Worm (Caenorhabditis elegans) whole organism, L1 larva: ENCODE results near the gene ucr-1.

Source experiments
- C16A3.4 ChIP-seq: fragments of 150-350 bp; optimal IDR thresholded peaks from 2 replicates; lab custom pipeline; 2014; ENCODE audit warnings: missing biosample characterization, missing genetic modification characterization
- F16B12.6 ChIP-seq: fragments of 150-350 bp; optimal IDR thresholded peaks from 2 replicates; lab custom pipeline; 2014; ENCODE audit warnings: missing biosample characterization, missing genetic modification characterization
- Y116A8C.19 ChIP-seq: sonication (generic microtip); optimal IDR thresholded peaks from 2 replicates; lab custom pipeline; 2016; ENCODE audit warnings: missing compliant biosample characterization, missing genetic modification characterization, borderline replicate concordance
- ama-1 ChIP-seq: fragments of 150-350 bp; optimal IDR thresholded peaks from 2 replicates; lab custom pipeline; 2014
- blmp-1 ChIP-seq: fragments of 150-350 bp; optimal IDR thresholded peaks from 2 replicates; lab custom pipeline; 2014; ENCODE audit warnings: missing biosample characterization, missing genetic modification characterization
- dsc-1 ChIP-seq: sonication (generic microtip); optimal IDR thresholded peaks from 2 replicates; lab custom pipeline; 2016; ENCODE audit warnings: mild to moderate bottlenecking, missing genetic modification characterization, missing compliant biosample characterization
- efl-1 ChIP-seq, 4 experiments: fragments of 150-350 bp; optimal IDR thresholded peaks in 3 of 4; peaks in 1 of 4; 1 replicate in 1 of 4; 2 replicates in 3 of 4; lab custom pipeline; 2014; ENCODE audit warnings: missing biosample characterization in 2 of 4, missing genetic modification characterization in 2 of 4, missing genetic modification reagents in 2 of 4
- egl-13 ChIP-seq: sonication (generic microtip); optimal IDR thresholded peaks from 2 replicates; lab custom pipeline; 2016; ENCODE audit warnings: missing genotype, missing genetic modification reagents, missing genetic modification characterization, missing compliant biosample characterization
- elt-3 ChIP-seq, 6 experiments: fragments of 150-350 bp in 1 of 6; sonication (generic microtip); optimal IDR thresholded peaks; 2 replicates each; lab custom pipeline; 2017 to 2018; ENCODE audit warnings: missing biosample characterization in 6 of 6, missing genetic modification characterization in 6 of 6, inconsistent platforms in 1 of 6
- fkh-10 ChIP-seq: sonication (generic microtip); optimal IDR thresholded peaks from 2 replicates; lab custom pipeline; 2017; ENCODE audit warnings: missing biosample characterization, missing genetic modification reagents, missing genetic modification characterization
- fkh-4 ChIP-seq: sonication (generic microtip); optimal IDR thresholded peaks from 2 replicates; lab custom pipeline; 2016; ENCODE audit warnings: missing compliant biosample characterization, missing genetic modification characterization, borderline replicate concordance
- fkh-8 ChIP-seq: sonication (generic microtip); optimal IDR thresholded peaks from 2 replicates; lab custom pipeline; 2016; ENCODE audit warnings: mild to moderate bottlenecking, missing genetic modification characterization, missing compliant biosample characterization
- fos-1 ChIP-seq: fragments of 150-350 bp; optimal IDR thresholded peaks from 2 replicates; lab custom pipeline; 2014; ENCODE audit warnings: missing biosample characterization, missing genetic modification characterization
- hlh-17 ChIP-seq: fragments of 200-800 bp; sonication (Bioruptor generic); optimal IDR thresholded peaks from 2 replicates; lab custom pipeline; 2018; ENCODE audit warnings: missing genetic modification characterization, mild to moderate bottlenecking, missing compliant biosample characterization, moderate library complexity, borderline replicate concordance
- hpl-2 ChIP-seq: fragments of 150-350 bp; optimal IDR thresholded peaks from 2 replicates; lab custom pipeline; 2014; ENCODE audit warnings: missing biosample characterization, missing genetic modification reagents, missing genetic modification characterization
- irx-1 ChIP-seq: sonication (generic microtip); optimal IDR thresholded peaks from 2 replicates; lab custom pipeline; 2016; ENCODE audit warnings: missing genetic modification characterization, missing compliant biosample characterization
- isw-1 ChIP-seq: fragments of 200-800 bp; sonication (Bioruptor generic); IDR thresholded peaks from 2 replicates; pipeline ENCODE4 v1.3.6; 2022; ENCODE audit warnings: missing genetic modification characterization, missing compliant biosample characterization
- lin-14 ChIP-seq: fragments of 200-800 bp; sonication (Bioruptor generic); optimal IDR thresholded peaks from 2 replicates; lab custom pipeline; 2018; ENCODE audit warnings: mild to moderate bottlenecking, missing genetic modification characterization, moderate library complexity, missing compliant biosample characterization
- lin-15B ChIP-seq: fragments of 150-350 bp; sonication (generic microtip); optimal IDR thresholded peaks from 3 replicates; lab custom pipeline; 2014; ENCODE audit warnings: missing biosample characterization, missing genetic modification characterization
- lin-35 ChIP-seq, 2 experiments: fragments of 150-350 bp; optimal IDR thresholded peaks; 2 replicates each; lab custom pipeline; 2014; ENCODE audit warnings: missing biosample characterization in 2 of 2, missing genetic modification characterization in 2 of 2, missing genetic modification reagents in 2 of 2
- lir-3 ChIP-seq: sonication (generic microtip); optimal IDR thresholded peaks from 2 replicates; lab custom pipeline; 2016; ENCODE audit warnings: mild to moderate bottlenecking, missing genetic modification characterization, moderate library complexity, missing compliant biosample characterization; ENCODE audit not compliant: poor library complexity
- lsy-2 ChIP-seq, 2 experiments: fragments of 150-350 bp; optimal IDR thresholded peaks; 2 replicates each; lab custom pipeline; 2014; ENCODE audit warnings: missing biosample characterization in 2 of 2, missing genetic modification characterization in 2 of 2
- mab-9 ChIP-seq: fragments of 200-800 bp; sonication (Bioruptor generic); IDR thresholded peaks from 2 replicates; pipeline ENCODE4 v1.3.6; 2022; ENCODE audit warnings: missing genetic modification reagents, missing genetic modification characterization, missing compliant biosample characterization
- mdl-1 ChIP-seq, 2 experiments: fragments of 150-350 bp; optimal IDR thresholded peaks; 2 replicates each; lab custom pipeline; 2014 to 2017; ENCODE audit warnings: missing biosample characterization in 2 of 2, missing genetic modification characterization in 2 of 2, inconsistent platforms in 1 of 2
- mep-1 ChIP-seq: fragments of 150-350 bp; optimal IDR thresholded peaks from 2 replicates; lab custom pipeline; 2014; ENCODE audit warnings: missing biosample characterization, missing genetic modification characterization
- nhr-11 ChIP-seq: fragments of 150-350 bp; optimal IDR thresholded peaks from 2 replicates; lab custom pipeline; 2014; ENCODE audit warnings: missing biosample characterization, missing genetic modification characterization
- nhr-19 ChIP-seq: fragments of 200-800 bp; sonication (Bioruptor generic); conservative IDR thresholded peaks from 2 replicates; pipeline ENCODE4 v1.3.6; 2022; ENCODE audit warnings: missing genetic modification characterization, missing compliant biosample characterization
- nhr-20 ChIP-seq: sonication (generic microtip); optimal IDR thresholded peaks from 2 replicates; lab custom pipeline; 2016; ENCODE audit warnings: mild to moderate bottlenecking, missing genetic modification characterization, missing compliant biosample characterization
- nhr-237 ChIP-seq: fragments of 150-350 bp; optimal IDR thresholded peaks from 2 replicates; lab custom pipeline; 2014; ENCODE audit warnings: missing biosample characterization, missing genetic modification characterization
- nhr-71 ChIP-seq: sonication (generic microtip); optimal IDR thresholded peaks from 2 replicates; lab custom pipeline; 2016; ENCODE audit warnings: mild to moderate bottlenecking, missing genetic modification characterization, moderate library complexity, missing compliant biosample characterization
- nhr-77 ChIP-seq: fragments of 150-350 bp; optimal IDR thresholded peaks from 2 replicates; lab custom pipeline; 2014; ENCODE audit warnings: missing biosample characterization, missing genetic modification characterization
- nhr-84 ChIP-seq: sonication (generic microtip); optimal IDR thresholded peaks from 2 replicates; lab custom pipeline; 2017; ENCODE audit warnings: missing biosample characterization, missing genetic modification characterization
- nhr-85 ChIP-seq: sonication (generic microtip); peaks from one replicate; lab custom pipeline; 2016; ENCODE audit warnings: missing genetic modification characterization, inconsistent platforms, missing compliant biosample characterization
- pag-3 ChIP-seq: sonication (generic microtip); optimal IDR thresholded peaks from 2 replicates; lab custom pipeline; 2017; ENCODE audit warnings: missing genetic modification characterization, mild to moderate bottlenecking, missing compliant biosample characterization, antibody characterized with exemption, borderline replicate concordance; ENCODE audit not compliant: insufficient read depth
- pqm-1 ChIP-seq: sonication (generic microtip); optimal IDR thresholded peaks from 3 replicates; lab custom pipeline; 2017; ENCODE audit warnings: missing biosample characterization, missing genetic modification characterization
- rnt-1 ChIP-seq: sonication (generic microtip); optimal IDR thresholded peaks from 2 replicates; lab custom pipeline; 2016; ENCODE audit warnings: mild to moderate bottlenecking, missing genetic modification characterization, moderate library complexity, missing compliant biosample characterization
- skn-1 ChIP-seq: fragments of 150-350 bp; optimal IDR thresholded peaks from 2 replicates; lab custom pipeline; 2014; ENCODE audit warnings: missing biosample characterization, missing genetic modification characterization
- snpc-4 ChIP-seq: fragments of 150-350 bp; optimal IDR thresholded peaks from 2 replicates; lab custom pipeline; 2014; ENCODE audit warnings: missing biosample characterization, missing genetic modification characterization
- snu-23 ChIP-seq: sonication (generic microtip); optimal IDR thresholded peaks from 2 replicates; lab custom pipeline; 2016; ENCODE audit warnings: missing genetic modification characterization, missing compliant biosample characterization
- sup-37 ChIP-seq: fragments of 200-800 bp; sonication (Bioruptor generic); optimal IDR thresholded peaks from 2 replicates; lab custom pipeline; 2018; ENCODE audit warnings: mild to moderate bottlenecking, missing genetic modification characterization, missing compliant biosample characterization
- swsn-7 ChIP-seq: sonication (generic microtip); optimal IDR thresholded peaks from 2 replicates; lab custom pipeline; 2016; ENCODE audit warnings: missing genetic modification characterization, missing compliant biosample characterization
- tbx-2 ChIP-seq: sonication (generic microtip); optimal IDR thresholded peaks from 2 replicates; lab custom pipeline; 2016; ENCODE audit warnings: missing genetic modification characterization, missing compliant biosample characterization
- unc-30 ChIP-seq: sonication (generic microtip); optimal IDR thresholded peaks from 2 replicates; lab custom pipeline; 2017; ENCODE audit warnings: missing biosample characterization, missing genetic modification characterization
- unc-86 ChIP-seq: sonication (generic microtip); optimal IDR thresholded peaks from 2 replicates; lab custom pipeline; 2016; ENCODE audit warnings: missing genetic modification characterization, missing compliant biosample characterization
- unc-98 ChIP-seq: fragments of 200-800 bp; sonication (Bioruptor generic); IDR thresholded peaks from 2 replicates; pipeline ENCODE4 v1.3.6; 2022; ENCODE audit warnings: missing genetic modification characterization, missing compliant biosample characterization
- vab-15 ChIP-seq: sonication (generic microtip); optimal IDR thresholded peaks from 2 replicates; lab custom pipeline; 2017; ENCODE audit warnings: missing genotype, mild to moderate bottlenecking, missing genetic modification characterization, missing compliant biosample characterization
- xbp-1 ChIP-seq: sonication (generic microtip); optimal IDR thresholded peaks from 2 replicates; lab custom pipeline; 2016; ENCODE audit warnings: missing genetic modification characterization, missing compliant biosample characterization
- zag-1 ChIP-seq: fragments of 150-350 bp; optimal IDR thresholded peaks from 2 replicates; lab custom pipeline; 2014; ENCODE audit warnings: missing biosample characterization, missing genetic modification characterization
- ztf-11 ChIP-seq, 2 experiments: sonication (generic microtip); optimal IDR thresholded peaks; 2 replicates each; lab custom pipeline; 2016 to 2017; ENCODE audit warnings: missing genetic modification characterization in 2 of 2, missing biosample characterization in 1 of 2, missing compliant biosample characterization in 1 of 2
- ztf-4 ChIP-seq: fragments of 150-350 bp; optimal IDR thresholded peaks from 2 replicates; lab custom pipeline; 2014; ENCODE audit warnings: missing biosample characterization, missing genetic modification characterization

ucr-1 gene

ce11 chrIII:5564799-5565198 lies 27.1 kb upstream of the ucr-1 start, which contains the start of gene mlc-3:
Gene mlc-3, plus strand, starts transcription at chrIII:5565025.
- TF ChIP-seq lsy-2 (tag; optimal IDR thresholded peaks at IDR 0.05; lab: Kevin White, UChicago): peak in 1 of 2 experiments; percentile 32
- no peak for TF ChIP-seq blmp-1 (tag; lab: Kevin White, UChicago)
- TF ChIP-seq ztf-11 (tag; optimal IDR thresholded peaks at IDR 0.05; lab: Kevin White, UChicago): no peak
- TF ChIP-seq lin-14 (GFP tag; lab: Kevin White, UChicago): peak; percentile 48
- TF ChIP-seq dsc-1: peak; percentile 11
- TF ChIP-seq snu-23 (GFP tag; lab: Kevin White, UChicago): peak; percentile 26
- TF ChIP-seq rnt-1 (tag; lab: Kevin White, UChicago): peak; percentile 65
- no peak for TF ChIP-seq F16B12.6
- TF ChIP-seq nhr-77: peak; percentile 16
- TF ChIP-seq nhr-20 (tag; lab: Kevin White, UChicago): peak; percentile 40
- TF ChIP-seq nhr-19 (GFP tag; lab: Robert Waterston, UW): peak; percentile 52
- TF ChIP-seq fkh-8: no peak
- peak; percentile 56 for TF ChIP-seq pag-3
- TF ChIP-seq nhr-71: peak; percentile 52
- peak; percentile 32 for TF ChIP-seq ama-1 (lab: Kevin White, UChicago)
- TF ChIP-seq xbp-1 (tag; lab: Kevin White, UChicago): peak; percentile 2
- TF ChIP-seq fkh-4 (tag; lab: Kevin White, UChicago): no peak
- peak; percentile 3 for TF ChIP-seq tbx-2 (tag; lab: Kevin White, UChicago)
- TF ChIP-seq irx-1 (tag; lab: Kevin White, UChicago): no peak
- TF ChIP-seq mab-9 (GFP tag; lab: Robert Waterston, UW): no peak

ce11 chrIII:5565699-5566098 lies 26.2 kb upstream of the ucr-1 start:
- TF ChIP-seq lin-15B (tag; lab: Kevin White, UChicago): no peak
- no peak for TF ChIP-seq C16A3.4 (tag; lab: Kevin White, UChicago)
- TF ChIP-seq isw-1 (GFP tag; lab: Robert Waterston, UW): no peak
- no peak for TF ChIP-seq nhr-11 (tag; lab: Kevin White, UChicago)
- TF ChIP-seq efl-1 (optimal IDR thresholded peaks at IDR 0.05; lab: Kevin White, UChicago): no peak
- TF ChIP-seq efl-1 (GFP tag; optimal IDR thresholded peaks at IDR 0.05 in 1 of 2; lab: Kevin White, UChicago): no peak
- TF ChIP-seq sup-37 (GFP tag; lab: Kevin White, UChicago): no peak
- no peak for TF ChIP-seq nhr-85
- no peak for TF ChIP-seq fkh-10 (GFP tag; lab: Kevin White, UChicago)
- TF ChIP-seq Y116A8C.19 (tag; lab: Kevin White, UChicago): no peak
- TF ChIP-seq unc-98 (GFP tag; lab: Robert Waterston, UW): no peak
- TF ChIP-seq fkh-8: no peak
- no peak for TF ChIP-seq pqm-1 (tag; lab: Kevin White, UChicago)
- no peak for TF ChIP-seq mep-1 (tag; lab: Kevin White, UChicago)
- no peak for TF ChIP-seq egl-13
- TF ChIP-seq ztf-11 (tag; optimal IDR thresholded peaks at IDR 0.05; lab: Kevin White, UChicago): no peak
- no peak for TF ChIP-seq vab-15 (tag; lab: Kevin White, UChicago)
- TF ChIP-seq dsc-1: peak; percentile 26
- TF ChIP-seq zag-1 (tag; lab: Kevin White, UChicago): no peak
- peak; percentile 89 for TF ChIP-seq pag-3
- no peak for TF ChIP-seq skn-1 (tag; lab: Kevin White, UChicago)
- TF ChIP-seq nhr-71: peak; percentile 33
- TF ChIP-seq ama-1 (lab: Kevin White, UChicago): no peak
- peak; percentile 55 for TF ChIP-seq rnt-1 (tag; lab: Kevin White, UChicago)
- no peak for TF ChIP-seq nhr-84 (tag; lab: Kevin White, UChicago)
- TF ChIP-seq nhr-77: no peak
- no peak for TF ChIP-seq snpc-4 (tag; lab: Kevin White, UChicago)
- TF ChIP-seq lir-3 (tag; lab: Kevin White, UChicago): no peak
- TF ChIP-seq lin-14 (GFP tag; lab: Kevin White, UChicago): peak; percentile 28
- TF ChIP-seq nhr-19 (GFP tag; lab: Robert Waterston, UW): peak; percentile 13; the same call in 1 of the 2 replicates
- TF ChIP-seq hpl-2 (GFP tag; lab: Kevin White, UChicago): no peak
- TF ChIP-seq ztf-4 (tag; lab: Kevin White, UChicago): no peak
- TF ChIP-seq snu-23 (GFP tag; lab: Kevin White, UChicago): peak; percentile 1
- no peak for TF ChIP-seq mab-9 (GFP tag; lab: Robert Waterston, UW)
- TF ChIP-seq elt-3 (tag; optimal IDR thresholded peaks at IDR 0.05; lab: Kevin White, UChicago): no peak
- no peak for TF ChIP-seq unc-30
- TF ChIP-seq lin-35 (GFP tag; optimal IDR thresholded peaks at IDR 0.05; lab: Kevin White, UChicago): no peak
- TF ChIP-seq mdl-1 (tag; optimal IDR thresholded peaks at IDR 0.05; lab: Kevin White, UChicago): no peak
- TF ChIP-seq nhr-237 (tag; lab: Kevin White, UChicago): no peak
- TF ChIP-seq unc-86 (tag; lab: Kevin White, UChicago): no peak
- TF ChIP-seq hlh-17 (GFP tag; lab: Kevin White, UChicago): no peak
- TF ChIP-seq swsn-7 (tag; lab: Kevin White, UChicago): no peak
- no peak for TF ChIP-seq fos-1 (tag; lab: Kevin White, UChicago)
